Worm (Caenorhabditis elegans) whole organism, mixed stage, embryonic: ENCODE results near the gene C02B10.3.
A peak's percentile ranks its signal among the peaks of the same experiment; 100 is the strongest.

Experiments
- M03D4.4 ChIP-seq: sonication (generic microtip); optimal IDR thresholded peaks from 2 replicates; lab custom pipeline; 2017; ENCODE audit warnings: mild to moderate bottlenecking, missing genetic modification characterization, missing compliant biosample characterization
- bed-3 ChIP-seq: fragments of 200-800 bp; sonication (Bioruptor generic); optimal IDR thresholded peaks from 3 replicates; lab custom pipeline; 2018; ENCODE audit warnings: mild to moderate bottlenecking, missing genetic modification characterization, moderate library complexity, missing compliant biosample characterization
- blmp-1 ChIP-seq: fragments of 150-350 bp; optimal IDR thresholded peaks from 2 replicates; lab custom pipeline; 2014; ENCODE audit warnings: missing biosample characterization, missing genetic modification characterization
- ceh-39 ChIP-seq: fragments of 150-350 bp; optimal IDR thresholded peaks from 2 replicates; lab custom pipeline; 2014; ENCODE audit warnings: missing biosample characterization, missing genetic modification characterization
- ceh-43 ChIP-seq: fragments of 200-800 bp; sonication (Bioruptor generic); optimal IDR thresholded peaks from 2 replicates; lab custom pipeline; 2018; ENCODE audit warnings: mild to moderate bottlenecking, missing genetic modification characterization, moderate library complexity, missing compliant biosample characterization
- ceh-83 ChIP-seq: fragments of 200-800 bp; sonication (Bioruptor generic); optimal IDR thresholded peaks from 2 replicates; lab custom pipeline; 2018; ENCODE audit warnings: mild to moderate bottlenecking, missing genetic modification characterization, missing compliant biosample characterization
- ces-1 ChIP-seq: fragments of 150-350 bp; optimal IDR thresholded peaks from 2 replicates; lab custom pipeline; 2014; ENCODE audit warnings: missing biosample characterization, missing genetic modification reagents, missing genetic modification characterization
- cnd-1 ChIP-seq: fragments of 200-800 bp; sonication (Bioruptor generic); optimal IDR thresholded peaks from 2 replicates; lab custom pipeline; 2018; ENCODE audit warnings: mild to moderate bottlenecking, missing genetic modification characterization, missing compliant biosample characterization
- drap-1 ChIP-seq: fragments of 200-800 bp; sonication (Bioruptor generic); optimal IDR thresholded peaks from 3 replicates; lab custom pipeline; 2018; ENCODE audit warnings: mild to moderate bottlenecking, missing genetic modification characterization, missing compliant biosample characterization
- elt-1 ChIP-seq: sonication (generic microtip); optimal IDR thresholded peaks from 2 replicates; lab custom pipeline; 2017; ENCODE audit warnings: missing genetic modification characterization, mild to moderate bottlenecking, missing compliant biosample characterization, antibody characterized with exemption, moderate library complexity, borderline replicate concordance; ENCODE audit not compliant: insufficient read depth
- elt-3 ChIP-seq: fragments of 150-350 bp; optimal IDR thresholded peaks from 2 replicates; lab custom pipeline; 2014; ENCODE audit warnings: missing biosample characterization, missing genetic modification characterization
- flh-1 ChIP-seq: fragments of 200-800 bp; sonication (Bioruptor generic); optimal IDR thresholded peaks from 2 replicates; lab custom pipeline; 2018; ENCODE audit warnings: mild to moderate bottlenecking, missing genetic modification characterization, moderate library complexity, missing compliant biosample characterization
- ham-2 ChIP-seq: fragments of 200-800 bp; sonication (Bioruptor generic); optimal IDR thresholded peaks from 2 replicates; lab custom pipeline; 2018; ENCODE audit warnings: mild to moderate bottlenecking, missing genetic modification characterization, missing compliant biosample characterization
- hlh-1 ChIP-seq: fragments of 150-350 bp; optimal IDR thresholded peaks from 2 replicates; lab custom pipeline; 2014; ENCODE audit warnings: missing biosample characterization, missing genetic modification reagents, missing genetic modification characterization
- lin-13 ChIP-seq: fragments of 150-350 bp; optimal IDR thresholded peaks from 2 replicates; lab custom pipeline; 2014; ENCODE audit warnings: missing biosample characterization, missing genetic modification characterization
- lin-32 ChIP-seq: fragments of 200-800 bp; sonication (Bioruptor generic); optimal IDR thresholded peaks from 2 replicates; lab custom pipeline; 2018; ENCODE audit warnings: mild to moderate bottlenecking, missing genetic modification characterization, missing compliant biosample characterization
- lsy-2 ChIP-seq: fragments of 150-350 bp; optimal IDR thresholded peaks from 2 replicates; lab custom pipeline; 2014; ENCODE audit warnings: missing biosample characterization, missing genetic modification characterization
- mab-5 ChIP-seq: fragments of 150-350 bp; optimal IDR thresholded peaks from 2 replicates; lab custom pipeline; 2014; ENCODE audit warnings: missing biosample characterization, missing genetic modification characterization
- mep-1 ChIP-seq: fragments of 150-350 bp; optimal IDR thresholded peaks from 2 replicates; lab custom pipeline; 2017; ENCODE audit warnings: missing biosample characterization, missing genetic modification reagents, missing genetic modification characterization, inconsistent platforms
- mls-2 ChIP-seq: sonication (generic microtip); optimal IDR thresholded peaks from 2 replicates; lab custom pipeline; 2016; ENCODE audit warnings: mild to moderate bottlenecking, missing genetic modification characterization, moderate library complexity, missing compliant biosample characterization
- nhr-2 ChIP-seq: fragments of 150-350 bp; optimal IDR thresholded peaks from 2 replicates; lab custom pipeline; 2014; ENCODE audit warnings: missing biosample characterization, missing genetic modification characterization
- nhr-237 ChIP-seq: fragments of 150-350 bp; optimal IDR thresholded peaks from 2 replicates; lab custom pipeline; 2014; ENCODE audit warnings: missing biosample characterization, missing genetic modification characterization
- nhr-28 ChIP-seq: fragments of 150-350 bp; optimal IDR thresholded peaks from 2 replicates; lab custom pipeline; 2014; ENCODE audit warnings: missing biosample characterization, missing genetic modification characterization
- nhr-76 ChIP-seq: sonication (generic microtip); optimal IDR thresholded peaks from 2 replicates; lab custom pipeline; 2017; ENCODE audit warnings: missing biosample characterization, missing genetic modification characterization
- pha-4 ChIP-seq: fragments of 150-350 bp; optimal IDR thresholded peaks from 2 replicates; lab custom pipeline; 2018; ENCODE audit warnings: missing biosample characterization, missing genetic modification reagents, missing genetic modification characterization
- sem-2 ChIP-seq: fragments of 200-800 bp; sonication (Bioruptor generic); optimal IDR thresholded peaks from 2 replicates; lab custom pipeline; 2018; ENCODE audit warnings: mild to moderate bottlenecking, missing genetic modification characterization, missing compliant biosample characterization
- snpc-4 ChIP-seq: fragments of 150-350 bp; optimal IDR thresholded peaks from 2 replicates; lab custom pipeline; 2014; ENCODE audit warnings: missing biosample characterization, missing genetic modification characterization
- sptf-1 ChIP-seq: sonication (generic microtip); optimal IDR thresholded peaks from 2 replicates; lab custom pipeline; 2017; ENCODE audit warnings: mild to moderate bottlenecking, missing genetic modification characterization, moderate library complexity, missing compliant biosample characterization
- tbx-8 ChIP-seq: fragments of 200-800 bp; sonication (Bioruptor generic); optimal IDR thresholded peaks from 2 replicates; lab custom pipeline; 2018; ENCODE audit warnings: mild to moderate bottlenecking, missing genetic modification characterization, moderate library complexity, missing compliant biosample characterization
- unc-120 ChIP-seq: sonication (generic microtip); optimal IDR thresholded peaks from 2 replicates; lab custom pipeline; 2017; ENCODE audit warnings: missing genetic modification characterization, missing compliant biosample characterization; ENCODE audit not compliant: poor library complexity, severe bottlenecking
- unc-39 ChIP-seq: fragments of 150-350 bp; optimal IDR thresholded peaks from 2 replicates; lab custom pipeline; 2014; ENCODE audit warnings: missing biosample characterization, missing genetic modification characterization
- unc-62 ChIP-seq: fragments of 150-350 bp; optimal IDR thresholded peaks from 2 replicates; lab custom pipeline; 2014; ENCODE audit warnings: missing biosample characterization, missing genetic modification reagents, missing genetic modification characterization
- zip-8 ChIP-seq: fragments of 150-350 bp; optimal IDR thresholded peaks from 2 replicates; lab custom pipeline; 2014; ENCODE audit warnings: missing biosample characterization, missing genetic modification characterization
- ztf-11 ChIP-seq: fragments of 150-350 bp; optimal IDR thresholded peaks from 2 replicates; lab custom pipeline; 2014; ENCODE audit warnings: missing biosample characterization, missing genetic modification characterization

C02B10.3 gene

DNA sequence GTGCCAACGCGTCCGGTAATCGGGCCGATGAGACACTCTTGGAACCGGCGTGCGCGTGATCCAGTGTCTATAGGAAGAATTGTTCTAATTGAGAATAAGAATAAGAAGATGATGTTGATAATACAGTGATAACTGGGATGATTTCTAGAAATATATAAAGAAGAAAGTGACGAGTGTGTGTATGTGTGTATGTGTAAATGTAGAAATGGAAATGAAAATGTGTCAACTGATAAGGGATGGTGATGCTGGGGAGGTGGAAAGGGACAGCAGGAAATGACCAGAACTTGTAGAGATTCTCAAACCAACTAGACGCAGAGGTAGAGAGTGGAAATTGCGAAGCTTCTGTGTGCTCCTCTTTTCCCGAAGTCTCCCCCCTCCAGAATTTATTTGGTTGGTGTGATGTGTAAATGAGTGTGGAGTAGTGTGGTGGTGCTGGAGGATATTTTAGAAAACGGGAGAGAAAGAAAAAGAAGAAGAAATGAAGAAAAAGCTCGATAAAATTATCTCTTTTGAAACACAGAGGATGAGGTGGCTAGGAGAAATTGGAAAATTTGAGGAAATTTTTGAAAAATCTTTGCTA, 30.8 kb upstream of the C02B10.3 start:
- TF ChIP-seq lsy-2, result peak; percentile 2
- no peak for TF ChIP-seq nhr-237
- TF ChIP-seq ceh-83 (GFP tag; lab: Kevin White, UChicago), result no peak
- no peak for TF ChIP-seq sem-2 (GFP tag; lab: Kevin White, UChicago)
- TF ChIP-seq drap-1 (GFP tag; lab: Kevin White, UChicago), result no peak
- no peak for TF ChIP-seq mls-2
- no peak for TF ChIP-seq nhr-2 (tag; lab: Kevin White, UChicago)
- TF ChIP-seq hlh-1 (tag; lab: Kevin White, UChicago), result peak; percentile 68
- TF ChIP-seq mab-5 (tag; lab: Kevin White, UChicago), result no peak
- TF ChIP-seq pha-4 (tag; lab: Kevin White, UChicago), result no peak
- TF ChIP-seq blmp-1, result no peak
- TF ChIP-seq unc-120 (tag; lab: Kevin White, UChicago), result peak; percentile 82
- TF ChIP-seq zip-8 (tag; lab: Kevin White, UChicago), result no peak
- TF ChIP-seq mep-1, result no peak
- TF ChIP-seq ces-1, result peak; percentile 63
- TF ChIP-seq nhr-28 (tag; lab: Kevin White, UChicago), result no peak
- no peak for TF ChIP-seq cnd-1 (tag; lab: Kevin White, UChicago)
- TF ChIP-seq nhr-76 (tag; lab: Kevin White, UChicago), result no peak
- no peak for TF ChIP-seq ztf-11
- no peak for TF ChIP-seq ceh-39 (tag; lab: Kevin White, UChicago)
- TF ChIP-seq elt-3 (tag; lab: Kevin White, UChicago), result peak; percentile 15
- TF ChIP-seq bed-3 (GFP tag; lab: Kevin White, UChicago), result no peak
- TF ChIP-seq ham-2, result no peak

DNA sequence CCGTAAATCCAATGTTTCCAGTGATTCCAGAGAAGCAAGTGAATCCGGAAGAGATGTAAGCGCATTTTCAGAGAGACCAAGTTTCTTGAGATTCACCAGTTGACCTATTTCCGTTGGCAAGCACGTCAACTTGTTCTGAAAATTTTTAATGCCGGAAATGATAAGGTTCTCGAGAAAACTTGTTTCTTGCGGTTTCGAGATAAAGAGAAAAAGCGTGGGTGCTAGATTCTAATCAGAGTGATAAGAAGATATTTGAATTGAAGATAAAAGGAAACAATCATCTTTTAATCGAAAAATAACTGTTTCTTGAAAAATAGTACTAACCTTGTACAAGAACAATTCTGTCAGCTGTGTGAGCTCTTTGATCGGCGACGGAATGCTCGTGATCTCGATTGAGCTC, 28.7 kb upstream of the C02B10.3 start:
- no peak for TF ChIP-seq sem-2 (GFP tag; lab: Kevin White, UChicago)
- no peak for TF ChIP-seq mep-1

DNA sequence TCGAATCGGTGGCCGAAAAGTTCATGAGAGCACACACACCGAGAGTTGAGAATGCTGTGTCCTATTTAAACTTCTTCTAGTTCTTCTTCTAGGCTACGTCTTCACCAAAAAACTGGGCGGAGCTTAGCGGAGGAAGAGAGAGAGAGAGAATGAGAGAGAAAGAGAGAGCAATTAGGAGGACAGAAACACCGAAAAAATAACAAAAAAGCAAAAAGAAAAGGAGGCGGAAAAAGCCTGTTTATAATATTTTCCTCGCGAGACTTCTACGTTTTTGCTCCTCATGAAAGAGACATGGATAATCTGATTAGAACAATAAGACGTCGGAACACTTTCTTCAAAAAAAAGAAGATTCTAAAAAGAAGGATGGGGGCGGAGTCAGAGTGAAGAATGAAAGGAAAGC, 18.9 kb upstream of the C02B10.3 start, which contains the start of gene tkr-3:
TSS of gene tkr-3 (minus strand) at position 101 of the 400 bp plus-strand sequence.
- TF ChIP-seq ces-1 (peak; percentile 21), ceh-43 (GFP tag; lab: Kevin White, UChicago) (no peak)

DNA sequence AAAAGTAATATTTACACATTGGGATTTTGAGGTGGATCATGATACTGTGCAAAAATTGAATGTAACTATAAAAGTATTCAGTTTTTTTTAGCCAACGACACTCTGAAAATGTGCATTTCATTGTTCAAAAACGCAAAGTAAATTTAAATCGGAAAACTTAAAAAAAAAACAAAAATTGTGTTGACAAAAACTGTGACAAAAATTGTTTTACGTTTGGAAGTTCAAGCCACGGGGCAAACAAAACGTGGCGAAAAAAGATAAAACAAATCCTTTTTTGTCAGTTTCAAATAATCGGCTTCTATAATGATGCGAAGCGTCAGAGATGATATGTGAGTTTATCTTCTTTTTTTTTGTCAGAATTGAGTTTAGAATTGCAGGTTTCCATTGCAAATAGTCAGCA, 8.5 kb upstream of the C02B10.3 start, which contains the start of gene AC7.3:
TSS of gene AC7.3 (plus strand) at position 301 of the 400 bp plus-strand sequence.
- TF ChIP-seq sptf-1 (tag; lab: Kevin White, UChicago) (no peak), cnd-1 (tag; lab: Kevin White, UChicago) (no peak), mep-1 (no peak), lsy-2 (no peak), flh-1 (GFP tag; lab: Kevin White, UChicago) (no peak), ceh-39 (tag; lab: Kevin White, UChicago) (no peak), mab-5 (tag; lab: Kevin White, UChicago) (no peak)
- TF ChIP-seq, all 35 proteins: peak for 0

DNA sequence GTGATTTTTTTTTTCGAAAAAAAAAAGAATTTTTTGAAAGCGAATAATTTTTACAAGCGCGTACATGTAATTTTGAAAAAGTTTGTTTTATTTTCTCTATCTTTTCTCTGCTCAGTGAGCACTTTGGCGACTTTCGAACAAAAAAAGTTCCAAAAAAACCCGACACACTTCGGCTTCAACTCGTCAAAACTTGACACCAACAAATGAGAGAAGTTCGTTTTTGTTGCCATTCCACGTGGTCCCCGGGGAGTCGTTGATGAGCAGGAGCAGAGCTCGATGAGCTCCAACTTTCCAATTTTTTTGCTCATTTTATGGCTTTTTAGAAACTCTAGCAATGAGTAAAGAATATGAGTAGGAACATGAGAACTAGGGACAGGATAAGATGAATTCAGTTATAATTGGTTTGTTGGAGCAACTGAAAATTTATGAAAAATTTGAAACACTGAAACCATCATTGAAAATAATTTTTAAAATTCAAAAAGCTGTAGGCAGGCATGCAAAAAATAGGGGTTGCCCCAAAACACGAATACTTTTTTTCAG, 7.4 kb upstream of the C02B10.3 start:
- TF ChIP-seq nhr-2 (tag; lab: Kevin White, UChicago) (no peak), tbx-8 (GFP tag; lab: Kevin White, UChicago) (no peak), flh-1 (GFP tag; lab: Kevin White, UChicago) (no peak), mep-1 (no peak), bed-3 (GFP tag; lab: Kevin White, UChicago) (no peak), ces-1 (no peak), snpc-4 (tag; lab: Kevin White, UChicago) (no peak)
- TF ChIP-seq, all 35 proteins: peak for 0

DNA sequence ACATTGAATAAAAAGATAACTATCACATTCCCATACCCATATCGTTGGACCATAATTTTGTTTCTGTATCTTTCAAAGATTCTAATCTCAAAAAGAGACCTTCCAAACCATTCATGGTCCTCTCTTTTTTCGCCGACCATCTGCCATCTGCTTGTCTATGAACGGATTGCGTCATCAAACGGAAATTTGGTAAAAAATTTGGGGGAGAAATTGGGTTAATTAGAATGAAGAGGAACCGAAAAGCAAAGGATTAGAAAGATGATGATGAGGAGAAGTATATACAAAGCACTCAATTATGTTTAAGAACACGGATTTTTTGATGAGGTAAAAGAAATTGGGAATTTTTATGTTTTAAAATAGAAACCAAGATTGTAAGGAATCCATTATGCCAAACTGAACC, 6.9 kb upstream of the C02B10.3 start:
- no peak for TF ChIP-seq lsy-2
- no peak for TF ChIP-seq hlh-1 (tag; lab: Kevin White, UChicago)
- no peak for TF ChIP-seq nhr-76 (tag; lab: Kevin White, UChicago)
- TF ChIP-seq unc-39 (tag; lab: Kevin White, UChicago), result no peak
- TF ChIP-seq ces-1, result peak; percentile 69
- TF ChIP-seq nhr-28 (tag; lab: Kevin White, UChicago), result no peak
- TF ChIP-seq ztf-11, result no peak
- no peak for TF ChIP-seq mls-2
- no peak for TF ChIP-seq nhr-237
- TF ChIP-seq M03D4.4 (tag; lab: Kevin White, UChicago), result no peak
- TF ChIP-seq unc-62 (GFP tag; lab: Kevin White, UChicago), result no peak
- peak; percentile 62 for TF ChIP-seq elt-1 (tag; lab: Kevin White, UChicago)
- no peak for TF ChIP-seq ham-2
- no peak for TF ChIP-seq lin-32 (GFP tag; lab: Kevin White, UChicago)
- no peak for TF ChIP-seq lin-13
- no peak for TF ChIP-seq sem-2 (GFP tag; lab: Kevin White, UChicago)
- no peak for TF ChIP-seq pha-4 (tag; lab: Kevin White, UChicago)
- TF ChIP-seq mep-1, result peak; percentile 7
- no peak for TF ChIP-seq tbx-8 (GFP tag; lab: Kevin White, UChicago)
- TF ChIP-seq nhr-2 (tag; lab: Kevin White, UChicago), result peak; percentile 20
- TF ChIP-seq flh-1 (GFP tag; lab: Kevin White, UChicago), result no peak
- TF ChIP-seq sptf-1 (tag; lab: Kevin White, UChicago), result no peak
- TF ChIP-seq zip-8 (tag; lab: Kevin White, UChicago), result peak; percentile 91
- TF ChIP-seq cnd-1 (tag; lab: Kevin White, UChicago), result no peak
- TF ChIP-seq unc-120 (tag; lab: Kevin White, UChicago), result no peak
- TF ChIP-seq drap-1 (GFP tag; lab: Kevin White, UChicago), result no peak
